Worm (Caenorhabditis elegans) whole organism, young adult: ENCODE data around the gene M05D6.9.

Experiments
- B0035.1 ChIP-seq: sonication (generic microtip); optimal IDR thresholded peaks from 2 replicates; lab custom pipeline; 2016; ENCODE audit warnings: missing genetic modification characterization, mild to moderate bottlenecking, missing compliant biosample characterization, missing genotype, missing genetic modification reagents
- F57A8.1 ChIP-seq: fragments of 200-800 bp; sonication (Bioruptor generic); optimal IDR thresholded peaks from 2 replicates; lab custom pipeline; 2018; ENCODE audit warnings: mild to moderate bottlenecking, missing genetic modification characterization, moderate library complexity, missing compliant biosample characterization
- ama-1 ChIP-seq, 3 experiments: fragments of 150-350 bp in 1 of 3; sonication (generic microtip) in 2 of 3; optimal IDR thresholded peaks; 2 replicates each; lab custom pipeline; 2014 to 2018; ENCODE audit warnings: missing biosample characterization in 2 of 3, missing genetic modification characterization in 2 of 3, missing genetic modification reagents in 2 of 3
- ets-4 ChIP-seq: fragments of 200-800 bp; sonication (Bioruptor generic); optimal IDR thresholded peaks from 2 replicates; lab custom pipeline; 2018; ENCODE audit warnings: mild to moderate bottlenecking, missing genetic modification characterization, missing compliant biosample characterization
- hsf-1 ChIP-seq: fragments of 200-800 bp; sonication (Bioruptor generic); IDR thresholded peaks from 2 replicates; pipeline ENCODE4 v1.3.6; 2022; ENCODE audit warnings: missing genetic modification reagents, missing genetic modification characterization, missing compliant biosample characterization
- lin-35 ChIP-seq, 3 experiments: fragments of 150-350 bp in 2 of 3; sonication (generic microtip) in 1 of 3; optimal IDR thresholded peaks; 2 replicates each; lab custom pipeline; 2014 to 2018; ENCODE audit warnings: missing biosample characterization in 3 of 3, missing genetic modification characterization in 3 of 3, missing genetic modification reagents in 3 of 3
- repo-1 ChIP-seq: sonication (generic microtip); optimal IDR thresholded peaks from 2 replicates; lab custom pipeline; 2017; ENCODE audit warnings: mild to moderate bottlenecking, missing genetic modification characterization, missing compliant biosample characterization
- sea-2 ChIP-seq: fragments of 200-800 bp; sonication (Bioruptor generic); IDR thresholded peaks from 2 replicates; pipeline ENCODE4 v1.3.6; 2022; ENCODE audit warnings: missing genetic modification characterization, missing compliant biosample characterization
- ztf-22 ChIP-seq: fragments of 200-800 bp; sonication (Bioruptor generic); optimal IDR thresholded peaks from 2 replicates; lab custom pipeline; 2018; ENCODE audit warnings: mild to moderate bottlenecking, missing genetic modification characterization, moderate library complexity, missing compliant biosample characterization
- ztf-6 ChIP-seq: fragments of 200-800 bp; sonication (Bioruptor generic); IDR thresholded peaks from 2 replicates; pipeline ENCODE4 v1.3.6; 2022; ENCODE audit warnings: missing genetic modification reagents, missing genetic modification characterization, missing compliant biosample characterization

DNA sequence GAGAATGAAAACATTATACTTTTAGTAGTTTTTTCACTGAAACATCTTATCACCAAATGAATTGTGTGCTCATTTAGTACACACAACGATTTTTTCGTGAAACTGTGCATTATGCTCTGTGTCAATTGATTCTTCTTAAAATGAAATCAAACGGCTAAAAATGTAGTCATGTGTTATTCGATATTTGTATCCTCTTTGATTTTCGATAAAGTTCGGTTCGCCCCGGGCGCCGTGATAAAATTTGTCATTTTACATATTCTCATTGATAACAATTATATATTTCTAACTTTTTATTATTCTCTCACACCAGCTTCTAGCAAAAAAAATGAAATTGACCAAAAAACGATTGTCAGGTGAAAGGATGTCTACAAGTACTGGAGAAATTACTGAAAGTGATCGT is 20.7 kb downstream of the M05D6.9 start, which contains the start of gene ctg-2:
- TF ChIP-seq lin-35 (GFP tag; optimal IDR thresholded peaks at IDR 0.05; lab: Kevin White, UChicago), result no peak
- no peak for TF ChIP-seq sea-2 (GFP tag; lab: Robert Waterston, UW)
- TF ChIP-seq ztf-22 (GFP tag; lab: Kevin White, UChicago), result no peak
- TF ChIP-seq ztf-6 (GFP tag; lab: Robert Waterston, UW), result no peak
- TF ChIP-seq ets-4, result no peak
- no peak for TF ChIP-seq B0035.1
- no peak for TF ChIP-seq repo-1 (tag; lab: Kevin White, UChicago)
- TF ChIP-seq ama-1 (optimal IDR thresholded peaks at IDR 0.05; lab: Kevin White, UChicago), result no peak
- TF ChIP-seq ama-1 (GFP tag; optimal IDR thresholded peaks at IDR 0.05; lab: Kevin White, UChicago), result no peak
- no peak for TF ChIP-seq hsf-1
- TF ChIP-seq F57A8.1 (GFP tag; lab: Kevin White, UChicago), result no peak
